Worm (Caenorhabditis elegans): Measurements from ENCODE around the gene srw-130.

ce11 chrV:3583622-3584021 lies 34.9 kb upstream of the srw-130 start:
- TF ChIP-seq unc-62 (GFP tag; optimal IDR thresholded peaks at IDR 0.05 in 1 of 2) = no peak
- no peak for TF ChIP-seq unc-62 (tag; optimal IDR thresholded peaks at IDR 0.05)
- TF ChIP-seq lin-15B (tag; optimal IDR thresholded peaks at IDR 0.05) = no peak
- TF ChIP-seq ZK337.2 (GFP tag; IDR thresholded peaks at IDR 0.05) = no peak
- no peak for TF ChIP-seq nhr-11 (tag; optimal IDR thresholded peaks at IDR 0.05)
- TF ChIP-seq fkh-10 (GFP tag; optimal IDR thresholded peaks at IDR 0.05) = no peak
- no peak for TF ChIP-seq ztf-11 (tag; optimal IDR thresholded peaks at IDR 0.05)
- no peak for TF ChIP-seq dmd-6 (GFP tag; IDR thresholded peaks at IDR 0.05)
- TF ChIP-seq mdl-1 (tag; optimal IDR thresholded peaks at IDR 0.05) = no peak

Measured in whole organism, L4 larva.